Fruit fly (Drosophila melanogaster) whole organism, prepupa: ENCODE measurements around the gene PGRP-LF.
A peak's percentile ranks its signal among the peaks of the same experiment; 100 is the strongest.

Source experiments
- CG10669 ChIP-seq: fragments of 200-800 bp; sonication (Bioruptor generic); optimal IDR thresholded peaks from 3 replicates; lab custom pipeline; 2018; ENCODE audit warnings: missing biosample characterization, mild to moderate bottlenecking, missing genetic modification characterization, moderate library complexity
- CG11902 ChIP-seq: fragments of 200-800 bp; sonication (Bioruptor generic); optimal IDR thresholded peaks from 3 replicates; lab custom pipeline; 2016; ENCODE audit warnings: missing biosample characterization, missing genetic modification characterization
- CG15336 ChIP-seq: fragments of 200-800 bp; sonication (Bioruptor generic); IDR thresholded peaks from 2 replicates; pipeline ENCODE4 v1.3.6; 2022; ENCODE audit warnings: missing biosample characterization, missing genetic modification characterization
- CG16779 ChIP-seq: fragments of 200-800 bp; sonication (Bioruptor generic); optimal IDR thresholded peaks from 3 replicates; lab custom pipeline; 2017; ENCODE audit warnings: missing biosample characterization, mild to moderate bottlenecking, missing genetic modification characterization
- CG3032 ChIP-seq: fragments of 200-800 bp; optimal IDR thresholded peaks from 2 replicates; lab custom pipeline; 2019; ENCODE audit warnings: missing biosample characterization, mild to moderate bottlenecking, missing genetic modification characterization, moderate library complexity
- CG31627 ChIP-seq: fragments of 200-800 bp; sonication (Bioruptor generic); optimal IDR thresholded peaks from 3 replicates; lab custom pipeline; 2016; ENCODE audit warnings: missing biosample characterization, missing genetic modification characterization
- CG32006 ChIP-seq: fragments of 200-800 bp; sonication (Bioruptor generic); optimal IDR thresholded peaks from 3 replicates; lab custom pipeline; 2017; ENCODE audit warnings: missing biosample characterization, mild to moderate bottlenecking, missing genetic modification characterization
- CG34406 ChIP-seq: fragments of 200-800 bp; sonication (Bioruptor generic); optimal IDR thresholded peaks from 3 replicates; lab custom pipeline; 2016; ENCODE audit warnings: missing biosample characterization, missing genetic modification characterization
- CG3919 ChIP-seq: fragments of 200-800 bp; sonication (Bioruptor generic); optimal IDR thresholded peaks from 3 replicates; lab custom pipeline; 2016; ENCODE audit warnings: missing biosample characterization, missing genetic modification characterization
- CG4318 ChIP-seq: fragments of 200-800 bp; sonication (Bioruptor generic); optimal IDR thresholded peaks from 3 replicates; lab custom pipeline; 2017; ENCODE audit warnings: missing biosample characterization, mild to moderate bottlenecking, missing genetic modification characterization
- CG6163 ChIP-seq: fragments of 200-800 bp; sonication (Bioruptor generic); IDR thresholded peaks from 3 replicates; pipeline ENCODE4 v1.3.6; 2022; ENCODE audit warnings: missing biosample characterization, missing genetic modification characterization
- CG6808 ChIP-seq: fragments of 200-800 bp; sonication (Bioruptor generic); optimal IDR thresholded peaks from 3 replicates; lab custom pipeline; 2017; ENCODE audit warnings: missing biosample characterization, missing genetic modification characterization, mild to moderate bottlenecking, moderate library complexity, missing genetic modification reagents
- CG7368 ChIP-seq: fragments of 200-800 bp; sonication (Bioruptor generic); optimal IDR thresholded peaks from 3 replicates; lab custom pipeline; 2016; ENCODE audit warnings: missing biosample characterization, missing genetic modification characterization
- CG8119 ChIP-seq: fragments of 200-800 bp; sonication (Bioruptor generic); IDR thresholded peaks from 3 replicates; pipeline ENCODE4 v1.3.6; 2022; ENCODE audit warnings: missing biosample characterization, missing genetic modification characterization
- CG8319 ChIP-seq: fragments of 200-800 bp; sonication (Bioruptor generic); optimal IDR thresholded peaks from 3 replicates; lab custom pipeline; 2016; ENCODE audit warnings: missing biosample characterization, missing genetic modification characterization
- CG8632 ChIP-seq: fragments of 200-800 bp; sonication (Bioruptor generic); optimal IDR thresholded peaks from 3 replicates; lab custom pipeline; 2016; ENCODE audit warnings: missing biosample characterization, missing genetic modification characterization
- Eip75B ChIP-seq: fragments of 200-800 bp; sonication (Bioruptor generic); optimal IDR thresholded peaks from 3 replicates; lab custom pipeline; 2016; ENCODE audit warnings: missing biosample characterization, missing genetic modification characterization
- Eip78C ChIP-seq: fragments of 200-800 bp; sonication (Bioruptor generic); peaks from one replicate; lab custom pipeline; 2016; ENCODE audit warnings: missing biosample characterization, missing genetic modification characterization
- Eip93F ChIP-seq: fragments of 200-800 bp; sonication (Bioruptor generic); optimal IDR thresholded peaks from 2 replicates; lab custom pipeline; 2016; ENCODE audit warnings: missing biosample characterization, mild to moderate bottlenecking, missing genetic modification characterization
- Hr4 ChIP-seq: fragments of 200-800 bp; sonication (Bioruptor generic); optimal IDR thresholded peaks from 3 replicates; lab custom pipeline; 2016; ENCODE audit warnings: missing biosample characterization, missing genetic modification characterization
- Met ChIP-seq: fragments of 200-800 bp; sonication (Bioruptor generic); optimal IDR thresholded peaks from 3 replicates; lab custom pipeline; 2016; ENCODE audit warnings: missing biosample characterization, missing genetic modification characterization
- OdsH ChIP-seq: fragments of 200-800 bp; sonication (Bioruptor generic); optimal IDR thresholded peaks from 3 replicates; lab custom pipeline; 2016; ENCODE audit warnings: missing biosample characterization, missing genetic modification characterization
- Sox102F ChIP-seq: fragments of 200-800 bp; sonication (Bioruptor generic); optimal IDR thresholded peaks from 2 replicates; lab custom pipeline; 2016; ENCODE audit warnings: missing biosample characterization, mild to moderate bottlenecking, missing genetic modification characterization
- Sox14 ChIP-seq: fragments of 200-800 bp; sonication (Bioruptor generic); optimal IDR thresholded peaks from 3 replicates; lab custom pipeline; 2016; ENCODE audit warnings: missing biosample characterization, missing genetic modification characterization
- achi ChIP-seq: fragments of 200-800 bp; sonication (Bioruptor generic); optimal IDR thresholded peaks from 3 replicates; lab custom pipeline; 2016; ENCODE audit warnings: missing biosample characterization, missing genetic modification characterization
- cyc ChIP-seq: fragments of 200-800 bp; sonication (Bioruptor generic); optimal IDR thresholded peaks from 3 replicates; lab custom pipeline; 2016; ENCODE audit warnings: missing biosample characterization, missing genetic modification characterization
- dac ChIP-seq: fragments of 200-800 bp; sonication (Bioruptor generic); optimal IDR thresholded peaks from 2 replicates; lab custom pipeline; 2017; ENCODE audit warnings: missing biosample characterization, mild to moderate bottlenecking, missing genetic modification characterization
- dsx ChIP-seq: fragments of 200-800 bp; optimal IDR thresholded peaks from 3 replicates; lab custom pipeline; 2019; ENCODE audit warnings: missing biosample characterization, mild to moderate bottlenecking, missing genetic modification characterization, moderate library complexity; ENCODE audit not compliant: poor library complexity, severe bottlenecking
- eg ChIP-seq: fragments of 200-800 bp; sonication (Bioruptor generic); IDR thresholded peaks from 3 replicates; pipeline ENCODE4 v1.3.6; 2022; ENCODE audit warnings: missing biosample characterization, missing genetic modification characterization
- esn ChIP-seq: fragments of 200-800 bp; sonication (Bioruptor generic); optimal IDR thresholded peaks from 2 replicates; lab custom pipeline; 2016; ENCODE audit warnings: missing biosample characterization, mild to moderate bottlenecking, missing genetic modification characterization, moderate library complexity
- fkh ChIP-seq: fragments of 200-800 bp; sonication (Bioruptor generic); optimal IDR thresholded peaks from 3 replicates; lab custom pipeline; 2017; ENCODE audit warnings: missing biosample characterization, mild to moderate bottlenecking, missing genetic modification characterization, moderate library complexity
- lz ChIP-seq: fragments of 200-800 bp; sonication (Bioruptor generic); optimal IDR thresholded peaks from 3 replicates; lab custom pipeline; 2016; ENCODE audit warnings: missing biosample characterization, missing genetic modification characterization
- net ChIP-seq: fragments of 200-800 bp; sonication (Bioruptor generic); optimal IDR thresholded peaks from 3 replicates; lab custom pipeline; 2016; ENCODE audit warnings: missing biosample characterization, missing genetic modification characterization
- pdm3 ChIP-seq: fragments of 200-800 bp; sonication (Bioruptor generic); optimal IDR thresholded peaks from 3 replicates; lab custom pipeline; 2016; ENCODE audit warnings: missing biosample characterization, missing genetic modification characterization
- salr ChIP-seq, 2 experiments: fragments of 200-800 bp; sonication (Bioruptor generic); optimal IDR thresholded peaks; 3 replicates each; lab custom pipeline; 2016 to 2018; ENCODE audit warnings: missing biosample characterization in 2 of 2, missing genetic modification characterization in 2 of 2, mild to moderate bottlenecking in 1 of 2
- spab ChIP-seq: fragments of 200-800 bp; sonication (Bioruptor generic); optimal IDR thresholded peaks from 2 replicates; lab custom pipeline; 2017; ENCODE audit warnings: missing biosample characterization, mild to moderate bottlenecking, missing genetic modification characterization, missing genetic modification reagents
- ss ChIP-seq, 2 experiments: fragments of 200-800 bp; sonication (Bioruptor generic); optimal IDR thresholded peaks; 2 replicates in 1 of 2; 3 replicates in 1 of 2; lab custom pipeline; 2017 to 2018; ENCODE audit warnings: mild to moderate bottlenecking in 2 of 2, missing biosample characterization in 2 of 2, missing genetic modification characterization in 2 of 2, moderate library complexity in 1 of 2
- svp ChIP-seq: fragments of 200-800 bp; sonication (Bioruptor generic); peaks from one replicate; lab custom pipeline; 2016; ENCODE audit warnings: missing biosample characterization, missing genetic modification characterization
- topi ChIP-seq: fragments of 200-800 bp; sonication (Bioruptor generic); optimal IDR thresholded peaks from 3 replicates; lab custom pipeline; 2016; ENCODE audit warnings: missing biosample characterization, missing genetic modification characterization
- vri ChIP-seq: fragments of 200-800 bp; sonication (Bioruptor generic); optimal IDR thresholded peaks from 3 replicates; lab custom pipeline; 2016; ENCODE audit warnings: missing biosample characterization, mild to moderate bottlenecking, missing genetic modification characterization

PGRP-LF gene

DNA sequence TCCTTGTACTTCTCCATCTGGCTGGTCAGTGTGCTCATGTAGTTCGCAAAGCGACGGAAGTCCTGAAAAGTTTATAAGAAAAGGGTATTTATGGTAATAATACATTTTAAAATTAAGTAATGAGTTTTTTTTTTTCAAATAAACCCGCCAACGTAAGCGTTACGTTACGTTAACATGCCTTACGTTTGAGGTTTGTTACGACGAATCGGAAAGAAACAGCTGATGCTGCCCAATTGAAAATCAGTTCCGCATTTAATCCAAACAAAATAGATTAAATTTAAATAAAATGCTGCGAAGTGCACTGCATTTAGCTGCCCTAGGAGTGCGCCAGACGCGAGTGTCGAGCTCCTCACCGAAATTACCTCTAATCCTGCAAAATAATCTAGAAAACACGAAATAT, 14.7 kb downstream of the PGRP-LF start, which contains the start of gene mRRF1:
Gene mRRF1 (plus strand): TSS at position 220 of the 400 bp plus-strand sequence.
- no peak for TF ChIP-seq Sox102F
- peak; percentile 58 for TF ChIP-seq achi (GFP tag; lab: Kevin White, UChicago)
- no peak for TF ChIP-seq Sox14 (GFP tag; lab: Kevin White, UChicago)
- no peak for TF ChIP-seq Met (GFP tag; lab: Kevin White, UChicago)
- TF ChIP-seq CG34406 (GFP tag; lab: Kevin White, UChicago), result no peak
- TF ChIP-seq dac (GFP tag; lab: Kevin White, UChicago), result no peak
- no peak for TF ChIP-seq CG3919 (GFP tag; lab: Kevin White, UChicago)
- TF ChIP-seq esn (GFP tag; lab: Kevin White, UChicago), result no peak
- TF ChIP-seq topi (GFP tag; lab: Kevin White, UChicago), result no peak
- TF ChIP-seq cyc, result no peak
- no peak for TF ChIP-seq CG15336 (GFP tag; lab: Robert Waterston, UW)
- TF ChIP-seq Eip93F, result peak; percentile 15
- TF ChIP-seq, all 60 proteins: peak for 2

DNA sequence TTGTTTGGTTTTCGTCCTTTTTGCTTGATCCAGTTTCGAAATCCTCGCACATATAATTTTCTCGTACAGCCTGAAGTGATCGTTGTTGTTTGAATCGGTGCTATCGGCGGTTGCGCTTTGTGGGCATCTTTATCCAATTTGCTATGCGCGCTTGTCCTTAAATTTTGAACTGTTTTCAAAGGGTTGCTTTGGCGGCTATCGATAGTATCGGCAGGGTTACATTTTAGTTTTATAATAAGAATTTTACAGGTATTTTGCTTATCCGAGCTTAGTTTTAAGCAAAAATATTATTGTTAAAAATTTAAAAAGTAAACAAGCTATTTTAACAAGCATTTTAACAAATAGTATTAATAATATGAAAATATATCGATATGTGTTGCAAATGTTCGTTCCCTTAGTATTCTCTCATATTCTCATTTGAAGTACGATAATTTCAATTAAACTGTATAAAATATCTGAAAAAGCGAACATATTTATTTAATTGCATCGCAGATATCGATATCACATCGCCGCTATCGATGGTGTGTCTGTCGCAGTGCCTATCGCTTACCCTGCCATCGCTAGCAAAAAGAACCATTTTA, 17.5 kb downstream of the PGRP-LF start, which contains the start of the genes Klp67A and CG4452:
Gene Klp67A (minus strand): TSS at position 197 of the 581 bp plus-strand sequence.
Gene CG4452 (plus strand): TSS at position 528 of the 581 bp plus-strand sequence.
- TF ChIP-seq CG10669, result no peak
- TF ChIP-seq Sox102F, result no peak
- TF ChIP-seq ss (GFP tag; optimal IDR thresholded peaks at IDR 0.05; lab: Kevin White, UChicago), result no peak
- TF ChIP-seq CG8319, result no peak
- TF ChIP-seq Sox14 (GFP tag; lab: Kevin White, UChicago), result no peak
- TF ChIP-seq CG7368 (GFP tag; lab: Kevin White, UChicago), result no peak
- TF ChIP-seq CG8119 (GFP tag; lab: Robert Waterston, UW), result no peak
- TF ChIP-seq svp (GFP tag; lab: Kevin White, UChicago), result peak; percentile 64
- TF ChIP-seq OdsH (GFP tag; lab: Kevin White, UChicago), result no peak
- TF ChIP-seq achi (GFP tag; lab: Kevin White, UChicago), result peak; percentile 2
- peak; percentile 62 for TF ChIP-seq esn (GFP tag; lab: Kevin White, UChicago)
- no peak for TF ChIP-seq CG6808 (GFP tag; lab: Kevin White, UChicago)
- TF ChIP-seq Eip78C, result peak; percentile 77
- TF ChIP-seq dac (GFP tag; lab: Kevin White, UChicago), result no peak
- no peak for TF ChIP-seq CG3919 (GFP tag; lab: Kevin White, UChicago)
- TF ChIP-seq salr (GFP tag; optimal IDR thresholded peaks at IDR 0.05; lab: Kevin White, UChicago), result no peak
- TF ChIP-seq CG32006 (GFP tag; lab: Kevin White, UChicago), result no peak
- TF ChIP-seq CG4318 (GFP tag; lab: Kevin White, UChicago), result no peak
- TF ChIP-seq eg, result 0 out of 3 replicates have a peak, but pooled peaks have one; percentile 16
- peak; percentile 4 for TF ChIP-seq CG11902 (GFP tag; lab: Kevin White, UChicago)
- TF ChIP-seq CG31627, result peak; percentile 26
- TF ChIP-seq Eip75B (GFP tag; lab: Kevin White, UChicago), result no peak
- TF ChIP-seq vri (GFP tag; lab: Kevin White, UChicago), result no peak
- TF ChIP-seq dsx, result no peak
- TF ChIP-seq net (GFP tag; lab: Kevin White, UChicago), result no peak
- no peak for TF ChIP-seq pdm3 (GFP tag; lab: Kevin White, UChicago)
- TF ChIP-seq CG6163 (GFP tag; lab: Robert Waterston, UW), result peak; percentile 69
- TF ChIP-seq CG16779, result no peak
- TF ChIP-seq cyc, result peak; percentile 30
- no peak for TF ChIP-seq spab (GFP tag; lab: Kevin White, UChicago)
- TF ChIP-seq lz (GFP tag; lab: Kevin White, UChicago), result peak; percentile 38
- peak; percentile 11 for TF ChIP-seq fkh (GFP tag; lab: Kevin White, UChicago)
- TF ChIP-seq CG3032 (tag; lab: Kevin White, UChicago), result peak; percentile 24
- TF ChIP-seq Hr4 (GFP tag; lab: Kevin White, UChicago), result no peak
- no peak for TF ChIP-seq CG8632 (GFP tag; lab: Kevin White, UChicago)
- no peak for TF ChIP-seq Met (GFP tag; lab: Kevin White, UChicago)
- TF ChIP-seq Eip93F, result peak; percentile 30
